Worm (Caenorhabditis elegans) whole organism, L4 larva: ENCODE data around the gene R02F2.9.

Source experiments
- D1046.2 ChIP-seq: fragments of 200-800 bp; sonication (Bioruptor generic); IDR thresholded peaks from 2 replicates; pipeline ENCODE4 v1.3.6; 2022; ENCODE audit warnings: missing genetic modification characterization, missing compliant biosample characterization
- F26F4.8 ChIP-seq: fragments of 200-800 bp; sonication (Bioruptor generic); conservative IDR thresholded peaks from 2 replicates; pipeline ENCODE4 v1.3.6; 2022; ENCODE audit warnings: missing genetic modification characterization, missing compliant biosample characterization
- F37D6.2 ChIP-seq: sonication (generic microtip); optimal IDR thresholded peaks from 2 replicates; lab custom pipeline; 2016; ENCODE audit warnings: mild to moderate bottlenecking, missing genetic modification characterization, missing compliant biosample characterization
- R02D3.7 ChIP-seq: fragments of 150-350 bp; sonication (generic microtip); optimal IDR thresholded peaks from 3 replicates; lab custom pipeline; 2014; ENCODE audit warnings: missing biosample characterization, missing genetic modification characterization
- Y5F2A.4 ChIP-seq: fragments of 200-800 bp; sonication (Bioruptor generic); optimal IDR thresholded peaks from 2 replicates; lab custom pipeline; 2018; ENCODE audit warnings: mild to moderate bottlenecking, missing genetic modification characterization, missing compliant biosample characterization
- Y75B8A.6 ChIP-seq: fragments of 200-800 bp; sonication (Bioruptor generic); IDR thresholded peaks from 2 replicates; pipeline ENCODE4 v1.3.6; 2022; ENCODE audit warnings: missing genetic modification reagents, missing genetic modification characterization, missing compliant biosample characterization
- arid-1 ChIP-seq: fragments of 200-800 bp; sonication (Bioruptor generic); conservative IDR thresholded peaks from 2 replicates; pipeline ENCODE4 v1.3.6; 2022; ENCODE audit warnings: missing genetic modification reagents, missing genetic modification characterization, missing compliant biosample characterization
- ceh-44 ChIP-seq: fragments of 200-800 bp; sonication (Bioruptor generic); IDR thresholded peaks from 2 replicates; pipeline ENCODE4 v1.3.6; 2022; ENCODE audit warnings: missing genetic modification reagents, missing genetic modification characterization, missing compliant biosample characterization
- ceh-62 ChIP-seq: sonication (generic microtip); optimal IDR thresholded peaks from 2 replicates; lab custom pipeline; 2017; ENCODE audit warnings: missing biosample characterization, missing genetic modification characterization
- ces-1 ChIP-seq: fragments of 150-350 bp; sonication (generic microtip); optimal IDR thresholded peaks from 4 replicates; lab custom pipeline; 2014; ENCODE audit warnings: missing biosample characterization, missing genetic modification reagents, missing genetic modification characterization
- ctbp-1 ChIP-seq: fragments of 200-800 bp; sonication (Bioruptor generic); IDR thresholded peaks from 2 replicates; pipeline ENCODE4 v1.3.6; 2022; ENCODE audit warnings: missing genetic modification reagents, missing genetic modification characterization, missing compliant biosample characterization
- daf-19 ChIP-seq: fragments of 200-800 bp; sonication (Bioruptor generic); conservative IDR thresholded peaks from 2 replicates; pipeline ENCODE4 v1.3.6; 2022; ENCODE audit warnings: missing genetic modification characterization, missing compliant biosample characterization
- daf-8 ChIP-seq: fragments of 200-800 bp; sonication (Bioruptor generic); IDR thresholded peaks from 2 replicates; pipeline ENCODE4 v1.3.6; 2022; ENCODE audit warnings: missing genetic modification characterization, missing compliant biosample characterization
- dmd-6 ChIP-seq: fragments of 200-800 bp; sonication (Bioruptor generic); IDR thresholded peaks from 2 replicates; pipeline ENCODE4 v1.3.6; 2022; ENCODE audit warnings: missing genetic modification reagents, missing genetic modification characterization, missing compliant biosample characterization
- dpl-1 ChIP-seq: fragments of 150-350 bp; optimal IDR thresholded peaks from 2 replicates; lab custom pipeline; 2014; ENCODE audit warnings: missing biosample characterization, missing genetic modification reagents, missing genetic modification characterization
- duxl-1 ChIP-seq: sonication (generic microtip); optimal IDR thresholded peaks from 2 replicates; lab custom pipeline; 2016; ENCODE audit warnings: mild to moderate bottlenecking, missing genetic modification characterization, moderate library complexity, missing compliant biosample characterization; ENCODE audit not compliant: poor library complexity
- dve-1 ChIP-seq: sonication (generic microtip); optimal IDR thresholded peaks from 2 replicates; lab custom pipeline; 2017; ENCODE audit warnings: antibody characterized with exemption, mild to moderate bottlenecking, missing genetic modification characterization, missing compliant biosample characterization; ENCODE audit not compliant: insufficient read depth
- hif-1 ChIP-seq, 2 experiments: sonication (generic microtip); optimal IDR thresholded peaks; 2 replicates each; lab custom pipeline; 2016 to 2017; ENCODE audit warnings: missing compliant biosample characterization in 2 of 2, missing genetic modification characterization in 2 of 2, missing genetic modification reagents in 2 of 2, missing genotype in 2 of 2, mild to moderate bottlenecking in 1 of 2
- hlh-11 ChIP-seq: fragments of 200-800 bp; sonication (Bioruptor generic); optimal IDR thresholded peaks from 2 replicates; lab custom pipeline; 2018; ENCODE audit warnings: mild to moderate bottlenecking, missing genetic modification characterization, missing compliant biosample characterization
- hmg-1.1 ChIP-seq: fragments of 200-800 bp; sonication (Bioruptor generic); IDR thresholded peaks from 2 replicates; pipeline ENCODE4 v1.3.6; 2022; ENCODE audit warnings: missing genetic modification reagents, missing genetic modification characterization, missing compliant biosample characterization
- lim-7 ChIP-seq: fragments of 200-800 bp; sonication (Bioruptor generic); IDR thresholded peaks from 2 replicates; pipeline ENCODE4 v1.3.6; 2022; ENCODE audit warnings: missing genetic modification characterization, missing compliant biosample characterization
- lin-1 ChIP-seq: fragments of 200-800 bp; sonication (Bioruptor generic); IDR thresholded peaks from 2 replicates; pipeline ENCODE4 v1.3.6; 2022; ENCODE audit warnings: missing genetic modification reagents, missing genetic modification characterization, missing compliant biosample characterization
- lin-13 ChIP-seq: fragments of 150-350 bp; optimal IDR thresholded peaks from 2 replicates; lab custom pipeline; 2014; ENCODE audit warnings: missing biosample characterization, missing genetic modification reagents, missing genetic modification characterization
- lir-3 ChIP-seq: sonication (generic microtip); optimal IDR thresholded peaks from 2 replicates; lab custom pipeline; 2016; ENCODE audit warnings: mild to moderate bottlenecking, missing genetic modification characterization, missing compliant biosample characterization
- lsy-2 ChIP-seq, 2 experiments: fragments of 150-350 bp in 1 of 2; sonication (generic microtip) in 1 of 2; optimal IDR thresholded peaks; 2 replicates each; lab custom pipeline; 2014 to 2017; ENCODE audit warnings: missing biosample characterization in 2 of 2, missing genetic modification characterization in 2 of 2
- mes-2 ChIP-seq: sonication (generic microtip); optimal IDR thresholded peaks from 2 replicates; lab custom pipeline; 2016; ENCODE audit warnings: missing genotype, mild to moderate bottlenecking, missing genetic modification characterization, missing compliant biosample characterization; ENCODE audit not compliant: poor library complexity, severe bottlenecking
- nhr-10 ChIP-seq: fragments of 150-350 bp; optimal IDR thresholded peaks from 2 replicates; lab custom pipeline; 2014; ENCODE audit warnings: missing biosample characterization, missing genetic modification characterization
- nhr-102 ChIP-seq: sonication (generic microtip); optimal IDR thresholded peaks from 2 replicates; lab custom pipeline; 2016; ENCODE audit warnings: mild to moderate bottlenecking, missing genetic modification characterization, moderate library complexity, missing compliant biosample characterization
- nhr-11 ChIP-seq: fragments of 150-350 bp; optimal IDR thresholded peaks from 2 replicates; lab custom pipeline; 2014; ENCODE audit warnings: missing biosample characterization, missing genetic modification characterization
- nhr-28 ChIP-seq: fragments of 150-350 bp; optimal IDR thresholded peaks from 2 replicates; lab custom pipeline; 2014; ENCODE audit warnings: missing biosample characterization, missing genetic modification characterization
- nhr-6 ChIP-seq: fragments of 150-350 bp; optimal IDR thresholded peaks from 2 replicates; lab custom pipeline; 2014; ENCODE audit warnings: missing biosample characterization, missing genetic modification characterization
- pha-4 ChIP-seq, 2 experiments: fragments of 150-350 bp in 1 of 2; fragments of 200-800 bp in 1 of 2; sonication (Bioruptor generic) in 1 of 2; IDR thresholded peaks in 1 of 2; optimal IDR thresholded peaks in 1 of 2; 2 replicates each; pipeline versions ENCODE4 v1.3.6 to Lab custom; 2014 to 2022; ENCODE audit warnings: missing genetic modification characterization in 2 of 2, missing genetic modification reagents in 2 of 2, missing biosample characterization in 1 of 2, missing compliant biosample characterization in 1 of 2
- php-3 ChIP-seq: fragments of 200-800 bp; sonication (Bioruptor generic); IDR thresholded peaks from 2 replicates; pipeline ENCODE4 v1.3.6; 2022; ENCODE audit warnings: missing genetic modification reagents, missing genetic modification characterization, missing compliant biosample characterization
- rbr-2 ChIP-seq: sonication (generic microtip); optimal IDR thresholded peaks from 2 replicates; lab custom pipeline; 2016; ENCODE audit warnings: missing genotype, missing genetic modification characterization, missing compliant biosample characterization
- skn-1 ChIP-seq: fragments of 150-350 bp; optimal IDR thresholded peaks from 2 replicates; lab custom pipeline; 2014; ENCODE audit warnings: missing biosample characterization, missing genetic modification characterization
- spr-1 ChIP-seq: sonication (generic microtip); optimal IDR thresholded peaks from 2 replicates; lab custom pipeline; 2016; ENCODE audit warnings: mild to moderate bottlenecking, missing genetic modification characterization, missing compliant biosample characterization
- spr-3 ChIP-seq: fragments of 200-800 bp; sonication (Bioruptor generic); optimal IDR thresholded peaks from 2 replicates; lab custom pipeline; 2018; ENCODE audit warnings: mild to moderate bottlenecking, missing genetic modification characterization, missing compliant biosample characterization
- tag-97 ChIP-seq: fragments of 200-800 bp; sonication (Bioruptor generic); IDR thresholded peaks from 2 replicates; pipeline ENCODE4 v1.3.6; 2022; ENCODE audit warnings: missing genetic modification characterization, missing compliant biosample characterization
- unc-130 ChIP-seq: sonication (generic microtip); optimal IDR thresholded peaks from 2 replicates; lab custom pipeline; 2016; ENCODE audit warnings: missing genetic modification reagents, missing genetic modification characterization, missing compliant biosample characterization
- unc-39 ChIP-seq: sonication (generic microtip); optimal IDR thresholded peaks from 2 replicates; lab custom pipeline; 2017; ENCODE audit warnings: missing biosample characterization, missing genetic modification characterization
- zip-11 ChIP-seq: fragments of 200-800 bp; sonication (Bioruptor generic); IDR thresholded peaks from 2 replicates; pipeline ENCODE4 v1.3.6; 2022; ENCODE audit warnings: missing genetic modification characterization, missing compliant biosample characterization
- zip-2 ChIP-seq: fragments of 150-350 bp; optimal IDR thresholded peaks from 2 replicates; lab custom pipeline; 2014; ENCODE audit warnings: missing biosample characterization, missing genetic modification characterization
- ztf-11 ChIP-seq: fragments of 150-350 bp; optimal IDR thresholded peaks from 2 replicates; lab custom pipeline; 2014; ENCODE audit warnings: missing biosample characterization, missing genetic modification characterization
- ztf-7 ChIP-seq: fragments of 150-350 bp; optimal IDR thresholded peaks from 2 replicates; lab custom pipeline; 2014; ENCODE audit warnings: missing biosample characterization, missing genetic modification characterization

The R02F2.9 gene

DNA sequence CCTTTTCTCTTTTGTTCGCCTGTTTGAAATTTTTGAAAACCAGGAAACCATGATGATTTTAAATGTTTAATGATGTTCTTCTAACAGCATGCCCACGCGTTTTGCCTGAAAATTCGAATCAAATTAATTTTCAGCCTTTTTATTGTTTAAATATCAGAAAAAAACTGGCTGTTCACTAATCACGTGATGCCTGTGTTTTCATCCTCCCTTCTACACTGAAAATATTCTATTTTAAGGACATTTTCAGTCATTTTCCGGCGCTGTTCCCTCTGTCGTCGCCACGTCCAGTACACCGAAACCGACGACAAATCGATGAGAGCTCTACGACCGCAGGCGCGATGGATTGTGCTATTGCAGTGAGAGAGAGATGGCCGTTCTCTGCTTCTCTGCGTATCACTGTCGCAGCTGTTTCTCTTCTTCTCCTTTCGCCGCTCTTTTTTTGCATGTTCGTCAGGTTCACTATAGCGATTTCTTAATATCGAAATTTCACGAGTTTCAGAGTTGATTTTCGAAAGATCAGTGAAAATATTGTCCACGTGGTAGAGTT is 49.2 kb upstream of the R02F2.9 start, which contains the start of gene F48E8.8 (continued):
- TF ChIP-seq rbr-2 (peak; percentile 58), hif-1 (tag; optimal IDR thresholded peaks at IDR 0.05; lab: Kevin White, UChicago) (peak in 1 of 2 experiments; percentile 46), ceh-44 (GFP tag; lab: Robert Waterston, UW) (no peak), F26F4.8 (GFP tag; lab: Robert Waterston, UW) (no peak), Y5F2A.4 (GFP tag; lab: Kevin White, UChicago) (no peak), ztf-7 (tag; lab: Kevin White, UChicago) (no peak), lin-13 (GFP tag; lab: Kevin White, UChicago) (peak; percentile 25), ces-1 (GFP tag; lab: Kevin White, UChicago) (no peak), ctbp-1 (no peak), F37D6.2 (tag; lab: Kevin White, UChicago) (no peak), lin-1 (no peak), arid-1 (no peak), php-3 (GFP tag; lab: Robert Waterston, UW) (no peak), D1046.2 (GFP tag; lab: Robert Waterston, UW) (no peak), hmg-1.1 (GFP tag; lab: Robert Waterston, UW) (peak; percentile 80), hlh-11 (peak; percentile 93), spr-3 (GFP tag; lab: Kevin White, UChicago) (no peak), unc-39 (tag; lab: Kevin White, UChicago) (no peak), skn-1 (tag; lab: Kevin White, UChicago) (no peak), duxl-1 (no peak), spr-1 (tag; lab: Kevin White, UChicago) (no peak), lir-3 (no peak), nhr-28 (tag; lab: Kevin White, UChicago) (peak; percentile 45), dmd-6 (peak; percentile 51), nhr-10 (tag; lab: Kevin White, UChicago) (no peak), unc-130 (no peak), nhr-6 (tag; lab: Kevin White, UChicago) (peak; percentile 21), daf-19 (GFP tag; lab: Robert Waterston, UW) (no peak), tag-97 (GFP tag; lab: Robert Waterston, UW) (no peak), dve-1 (peak; percentile 68), Y75B8A.6 (GFP tag; lab: Robert Waterston, UW) (no peak), nhr-102 (tag; lab: Kevin White, UChicago) (no peak), lsy-2 (tag; optimal IDR thresholded peaks at IDR 0.05; lab: Kevin White, UChicago) (peak in 1 of 2 experiments; percentile 77), pha-4 (GFP tag; IDR thresholded peaks at IDR 0.05; lab: Robert Waterston, UW) (no peak), pha-4 (tag; optimal IDR thresholded peaks at IDR 0.05; lab: Kevin White, UChicago) (no peak), lim-7 (no peak)
- TF ChIP-seq, all 104 proteins: peak for 23

DNA sequence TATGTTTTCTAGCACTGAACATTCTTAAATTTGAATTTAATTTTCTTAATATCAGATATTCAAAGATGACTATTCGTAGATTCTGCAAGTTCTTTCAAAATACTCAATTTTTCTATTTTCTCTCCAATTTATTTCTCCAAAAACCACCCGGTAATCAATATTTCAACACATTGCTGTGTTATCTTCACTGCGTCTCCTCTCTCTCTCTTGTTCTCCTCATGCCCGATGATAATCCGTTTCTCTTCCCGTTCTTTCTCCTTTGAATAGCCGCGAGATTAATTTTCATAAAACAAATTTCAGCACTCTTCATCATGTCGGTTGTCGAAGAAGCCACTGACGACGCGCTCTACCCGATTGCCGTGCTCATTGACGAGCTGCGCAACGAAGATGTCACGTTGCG is 48.6 kb upstream of the R02F2.9 start, which contains the start of gene paa-1:
paa-1 (plus strand) TSS at position 301 of the 400 bp plus-strand sequence.
- TF ChIP-seq mes-2 (no peak), zip-11 (GFP tag; lab: Robert Waterston, UW) (no peak), ceh-62 (tag; lab: Kevin White, UChicago) (no peak), R02D3.7 (no peak), unc-130 (no peak), duxl-1 (no peak), dpl-1 (GFP tag; lab: Kevin White, UChicago) (no peak), arid-1 (no peak), zip-2 (no peak), ztf-11 (no peak), lim-7 (no peak), lin-1 (no peak), daf-8 (GFP tag; lab: Robert Waterston, UW) (no peak), unc-39 (tag; lab: Kevin White, UChicago) (no peak), nhr-11 (no peak), nhr-10 (tag; lab: Kevin White, UChicago) (no peak)
